Worm (Caenorhabditis elegans) whole organism, L1 larva: ENCODE data around the gene twk-16.

Experiments
- egl-13 ChIP-seq: sonication (generic microtip); optimal IDR thresholded peaks from 2 replicates; lab custom pipeline; 2016; ENCODE audit warnings: missing genotype, missing genetic modification reagents, missing genetic modification characterization, missing compliant biosample characterization
- elt-3 ChIP-seq, 6 experiments: fragments of 150-350 bp in 1 of 6; sonication (generic microtip); optimal IDR thresholded peaks; 2 replicates each; lab custom pipeline; 2017 to 2018; ENCODE audit warnings: missing biosample characterization in 6 of 6, missing genetic modification characterization in 6 of 6, inconsistent platforms in 1 of 6
- mdl-1 ChIP-seq, 2 experiments: fragments of 150-350 bp; optimal IDR thresholded peaks; 2 replicates each; lab custom pipeline; 2014 to 2017; ENCODE audit warnings: missing biosample characterization in 2 of 2, missing genetic modification characterization in 2 of 2, inconsistent platforms in 1 of 2
- nhr-76 ChIP-seq: sonication (generic microtip); optimal IDR thresholded peaks from 2 replicates; lab custom pipeline; 2017; ENCODE audit warnings: missing biosample characterization, missing genetic modification characterization
- nhr-77 ChIP-seq: fragments of 150-350 bp; optimal IDR thresholded peaks from 2 replicates; lab custom pipeline; 2014; ENCODE audit warnings: missing biosample characterization, missing genetic modification characterization
- skn-1 ChIP-seq: fragments of 150-350 bp; optimal IDR thresholded peaks from 2 replicates; lab custom pipeline; 2014; ENCODE audit warnings: missing biosample characterization, missing genetic modification characterization
- unc-62 ChIP-seq: fragments of 150-350 bp; optimal IDR thresholded peaks from 2 replicates; lab custom pipeline; 2014; ENCODE audit warnings: missing biosample characterization, missing genetic modification reagents, missing genetic modification characterization

DNA sequence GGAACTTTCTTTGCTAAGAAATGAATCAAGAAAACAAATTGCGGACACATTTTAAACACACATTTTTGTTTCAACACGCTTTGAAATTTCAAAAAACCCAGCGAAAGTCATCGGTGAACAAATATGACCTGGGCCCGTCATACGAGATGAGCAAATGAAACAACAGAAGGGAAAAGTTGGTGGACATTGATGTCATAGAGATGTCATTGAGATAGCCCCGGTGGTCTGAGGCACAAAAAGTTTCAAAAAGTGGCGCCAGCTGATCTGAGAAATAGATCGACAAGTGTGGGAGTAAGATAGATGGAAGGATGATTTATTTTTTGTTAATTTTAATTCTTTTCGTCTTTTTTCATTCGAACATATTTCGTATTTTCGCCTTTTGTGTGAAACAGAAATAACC, 32.2 kb upstream of the twk-16 start:
- no peak for TF ChIP-seq elt-3 (tag; optimal IDR thresholded peaks at IDR 0.05; lab: Kevin White, UChicago)
- TF ChIP-seq egl-13 (tag; lab: Kevin White, UChicago): no peak
- TF ChIP-seq skn-1 (tag; lab: Kevin White, UChicago): no peak
- no peak for TF ChIP-seq unc-62
- no peak for TF ChIP-seq nhr-77 (tag; lab: Kevin White, UChicago)
- TF ChIP-seq mdl-1 (tag; optimal IDR thresholded peaks at IDR 0.05; lab: Kevin White, UChicago): no peak
- TF ChIP-seq nhr-76 (tag; lab: Kevin White, UChicago): no peak
